Worm (Caenorhabditis elegans) whole organism, L2 larva: ENCODE measurements around the gene rpn-6.2.

ENCODE experiments used
- elt-1 ChIP-seq: fragments of 150-350 bp; optimal IDR thresholded peaks from 2 replicates; lab custom pipeline; 2014; ENCODE audit warnings: missing biosample characterization, missing genetic modification characterization

The rpn-6.2 gene

DNA sequence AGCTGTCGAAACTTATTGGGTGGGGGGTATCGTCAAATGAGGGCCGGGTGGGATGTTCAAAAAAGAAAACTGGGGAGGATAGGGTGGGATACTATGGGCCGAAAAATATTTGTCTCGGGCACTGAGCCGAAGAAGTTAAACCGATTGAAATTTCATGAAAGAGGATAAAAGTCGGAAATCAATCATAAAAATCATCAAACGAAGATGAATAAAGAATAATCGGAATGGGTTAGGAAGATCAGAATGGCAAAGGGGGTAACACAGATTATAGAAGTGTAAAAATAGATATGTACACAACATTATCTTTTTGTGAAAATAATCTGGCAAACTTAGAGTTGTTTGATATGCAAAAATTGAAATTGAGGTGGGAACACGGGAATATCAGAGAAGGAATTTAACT is 46.3 kb downstream of the rpn-6.2 start:
- no peak for TF ChIP-seq elt-1 (tag; lab: Kevin White, UChicago)
- TF ChIP-seq, all 48 proteins: peak for 0
